Worm (Caenorhabditis elegans): Measurements from ENCODE around the gene W03C9.8.

The W03C9.8 gene

DNA sequence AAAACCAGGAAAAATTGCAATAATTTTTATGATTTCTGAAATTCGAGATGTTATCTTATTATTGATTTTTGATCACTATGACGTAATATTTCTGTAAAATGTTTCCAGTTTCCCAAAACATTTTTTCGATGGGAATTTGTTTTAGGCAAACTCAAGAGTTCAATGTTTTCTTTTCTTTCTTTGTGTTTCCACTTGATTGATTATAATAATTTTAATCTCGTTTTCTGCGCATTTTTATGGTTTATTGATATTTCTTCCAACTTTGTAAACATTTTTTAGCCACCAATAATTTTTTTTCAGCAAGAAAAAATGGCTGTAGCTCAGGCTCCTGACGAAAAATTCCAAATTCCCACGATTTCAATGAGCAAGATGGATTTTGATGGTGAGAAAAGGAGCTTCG is 5.6 kb downstream of the W03C9.8 start, which contains the start of gene W03C9.6:
TSS of gene W03C9.6 (plus strand) at position 301 of the 400 bp plus-strand sequence.
- no peak for TF ChIP-seq F37D6.2 (tag; optimal IDR thresholded peaks at IDR 0.05)
- no peak for TF ChIP-seq ztf-11 (tag; optimal IDR thresholded peaks at IDR 0.05)
- TF ChIP-seq mdl-1 (tag; optimal IDR thresholded peaks at IDR 0.05): no peak
- TF ChIP-seq aly-2 (tag; optimal IDR thresholded peaks at IDR 0.05): no peak
- no peak for TF ChIP-seq ces-1 (GFP tag; optimal IDR thresholded peaks at IDR 0.05)
- no peak for TF ChIP-seq nhr-10 (tag; optimal IDR thresholded peaks at IDR 0.05)
- TF ChIP-seq lin-1 (GFP tag; IDR thresholded peaks at IDR 0.05): no peak
- TF ChIP-seq arid-1 (GFP tag; conservative IDR thresholded peaks at IDR 0.05): no peak
- TF ChIP-seq nhr-237 (tag; optimal IDR thresholded peaks at IDR 0.05): no peak
- no peak for TF ChIP-seq pha-4 (GFP tag; IDR thresholded peaks at IDR 0.05)
- no peak for TF ChIP-seq pha-4 (tag; optimal IDR thresholded peaks at IDR 0.05)
- no peak for TF ChIP-seq hif-1 (tag; optimal IDR thresholded peaks at IDR 0.05)

DNA sequence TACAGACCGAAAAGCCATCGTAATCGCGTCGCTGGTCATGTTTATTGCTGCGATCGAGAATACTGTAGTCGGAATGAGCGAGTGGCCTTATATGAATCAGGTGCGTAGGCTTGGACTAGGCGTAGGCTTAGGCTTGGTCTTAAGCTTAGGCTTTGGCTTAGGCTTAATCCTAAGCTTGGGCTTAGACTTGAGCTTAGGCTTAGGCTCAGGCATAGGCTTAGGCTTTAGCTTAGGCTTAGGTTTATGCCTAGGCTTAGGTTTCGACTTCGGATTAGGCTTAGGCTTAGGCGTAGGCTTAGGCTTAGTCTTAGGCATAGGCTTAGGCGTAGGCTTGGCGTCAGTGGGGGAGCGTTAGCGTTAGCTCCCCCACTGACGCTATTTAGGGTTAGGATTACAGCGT is 6.3 kb downstream of the W03C9.8 start:
- TF ChIP-seq zip-11 (GFP tag; IDR thresholded peaks at IDR 0.05) (no peak), dve-1 (tag; optimal IDR thresholded peaks at IDR 0.05; ENCODE audit: insufficient read depth) (no peak), aly-2 (tag; optimal IDR thresholded peaks at IDR 0.05) (no peak), lin-1 (GFP tag; IDR thresholded peaks at IDR 0.05) (no peak), ceh-32 (tag; optimal IDR thresholded peaks at IDR 0.05; ENCODE audit: poor library complexity) (no peak), egl-43 (GFP tag; IDR thresholded peaks at IDR 0.05) (no peak), lin-29 (GFP tag; IDR thresholded peaks at IDR 0.05) (no peak), duxl-1 (tag; optimal IDR thresholded peaks at IDR 0.05; ENCODE audit: poor library complexity) (no peak), ceh-82 (tag; optimal IDR thresholded peaks at IDR 0.05) (no peak), F44E2.7 (GFP tag; IDR thresholded peaks at IDR 0.05) (no peak), nhr-102 (tag; optimal IDR thresholded peaks at IDR 0.05) (no peak), nhr-6 (tag; optimal IDR thresholded peaks at IDR 0.05) (no peak), nhr-11 (tag; optimal IDR thresholded peaks at IDR 0.05) (no peak), mxl-3 (GFP tag; optimal IDR thresholded peaks at IDR 0.05) (no peak), ceh-20 (GFP tag; IDR thresholded peaks at IDR 0.05) (no peak), daf-8 (GFP tag; IDR thresholded peaks at IDR 0.05) (no peak)

DNA sequence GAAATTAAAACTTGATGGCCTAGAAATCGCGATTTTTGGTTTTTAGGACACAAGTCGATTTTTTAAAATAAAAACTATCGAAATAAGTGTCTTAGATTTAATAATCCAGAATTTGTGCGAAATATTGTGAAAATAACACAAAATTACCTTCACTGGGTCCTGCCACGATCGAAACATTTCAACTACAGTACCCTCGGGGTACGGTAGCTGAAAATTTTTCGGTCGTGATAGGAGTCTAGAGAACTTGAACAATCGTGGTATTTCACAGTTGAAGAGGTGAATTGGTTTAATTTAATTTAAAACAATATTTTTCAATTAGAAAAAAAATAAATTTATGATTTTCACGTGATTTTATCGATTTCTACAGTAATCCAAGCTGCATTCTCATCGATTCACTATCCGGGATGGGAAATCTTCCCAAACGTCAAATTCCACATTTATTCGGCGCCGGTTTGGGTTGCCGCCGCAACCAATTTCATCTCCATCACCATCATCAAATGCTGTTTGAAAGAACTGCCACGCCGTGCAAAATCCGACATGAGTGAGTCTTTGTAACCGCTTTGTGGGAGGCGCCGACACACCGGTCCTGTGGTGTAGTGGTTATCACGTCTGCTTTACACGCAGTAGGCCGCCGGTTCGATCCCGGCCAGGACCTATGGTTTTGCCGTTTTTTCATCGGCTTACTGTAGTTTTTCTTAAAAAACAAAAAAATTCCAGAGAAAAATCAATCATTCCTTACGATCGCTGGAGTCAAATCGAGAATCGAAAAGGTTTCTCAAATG is 10.4 kb downstream of the W03C9.8 start:
- TF ChIP-seq mdt-29 (GFP tag; IDR thresholded peaks at IDR 0.05) (0 out of 2 replicates have a peak, but pooled peaks have one; percentile 17), ZK337.2 (GFP tag; IDR thresholded peaks at IDR 0.05) (0 out of 2 replicates have a peak, but pooled peaks have one; percentile 38), lir-3 (tag; optimal IDR thresholded peaks at IDR 0.05) (peak; percentile 19), ceh-62 (tag; optimal IDR thresholded peaks at IDR 0.05) (no peak), F26F4.8 (GFP tag; conservative IDR thresholded peaks at IDR 0.05) (no peak), egl-27 (tag; optimal IDR thresholded peaks at IDR 0.05) (no peak), dpl-1 (GFP tag; optimal IDR thresholded peaks at IDR 0.05) (peak; percentile 33), Y5F2A.4 (GFP tag; optimal IDR thresholded peaks at IDR 0.05) (no peak), tra-1 (GFP tag; IDR thresholded peaks at IDR 0.05) (no peak), nhr-41 (GFP tag; IDR thresholded peaks at IDR 0.05) (no peak), pha-4 (GFP tag; IDR thresholded peaks at IDR 0.05) (peak; percentile 45; the same call in 1 of the 2 replicates), pha-4 (tag; optimal IDR thresholded peaks at IDR 0.05) (no peak), hlh-11 (tag; optimal IDR thresholded peaks at IDR 0.05) (peak; percentile 63), fkh-10 (GFP tag; optimal IDR thresholded peaks at IDR 0.05) (peak; percentile 49), dve-1 (tag; optimal IDR thresholded peaks at IDR 0.05; ENCODE audit: insufficient read depth) (peak; percentile 39), hlh-30 (tag; optimal IDR thresholded peaks at IDR 0.05; ENCODE audit: insufficient read depth) (peak; percentile 31), lsy-2 (tag; optimal IDR thresholded peaks at IDR 0.05) (peak in 1 of 2 experiments; percentile 53), lin-38 (GFP tag; IDR thresholded peaks at IDR 0.05) (no peak), unc-130 (GFP tag; optimal IDR thresholded peaks at IDR 0.05) (peak; percentile 12), hif-1 (tag; optimal IDR thresholded peaks at IDR 0.05) (peak in 1 of 2 experiments; percentile 42), ceh-32 (tag; optimal IDR thresholded peaks at IDR 0.05; ENCODE audit: poor library complexity) (no peak), spr-1 (tag; optimal IDR thresholded peaks at IDR 0.05) (peak; percentile 4), vab-7 (GFP tag; IDR thresholded peaks at IDR 0.05) (0 out of 2 replicates have a peak, but pooled peaks have one; percentile 47), zip-11 (GFP tag; IDR thresholded peaks at IDR 0.05) (no peak), mdl-1 (tag; optimal IDR thresholded peaks at IDR 0.05) (no peak), aha-1 (tag) (peak; percentile 73), arid-1 (GFP tag; conservative IDR thresholded peaks at IDR 0.05) (0 out of 2 replicates have a peak, but pooled peaks have one; percentile 34)
